Worm (Caenorhabditis elegans): ENCODE data around the gene C16A11.2.

C16A11.2 gene

DNA sequence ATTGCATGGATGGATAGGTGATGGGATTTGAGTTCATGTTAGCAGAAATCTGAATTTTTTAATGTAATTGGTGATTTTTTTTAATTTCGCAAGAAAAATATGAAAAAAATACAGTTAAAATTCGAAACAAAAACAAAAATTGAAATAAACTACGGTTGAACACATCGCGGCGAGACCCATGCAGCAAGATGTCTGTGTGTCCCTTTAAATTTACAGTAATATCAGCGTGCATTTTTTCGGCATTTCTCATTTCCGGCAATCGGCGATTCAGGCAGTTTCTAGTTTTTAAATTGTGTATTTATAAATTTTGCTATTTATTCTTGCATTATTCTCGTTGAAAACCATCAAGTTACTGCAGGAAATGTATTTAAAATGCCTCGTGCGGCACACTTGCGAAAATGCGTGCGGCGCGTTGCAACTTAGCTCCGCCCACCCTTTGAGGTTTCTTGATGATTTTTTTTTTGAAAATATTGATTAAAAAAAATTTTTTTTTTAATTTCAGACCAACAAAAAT, at the start of gene C16A11.2, which contains the start of gene fbxc-44:
Gene C16A11.2 (plus strand): TSS at position 503 of the 514 bp plus-strand sequence.
Gene fbxc-44 (minus strand): TSS at position 51 of the 514 bp plus-strand sequence.
- TF ChIP-seq unc-62 (GFP tag; optimal IDR thresholded peaks at IDR 0.05): no peak

ce11 chrII:4194127-4194526, 43.9 kb upstream of the C16A11.2 start, which contains the start of gene mth-2:
Gene mth-2, minus strand, starts transcription at chrII:4194314.
- TF ChIP-seq unc-62 (GFP tag; optimal IDR thresholded peaks at IDR 0.05): no peak

DNA sequence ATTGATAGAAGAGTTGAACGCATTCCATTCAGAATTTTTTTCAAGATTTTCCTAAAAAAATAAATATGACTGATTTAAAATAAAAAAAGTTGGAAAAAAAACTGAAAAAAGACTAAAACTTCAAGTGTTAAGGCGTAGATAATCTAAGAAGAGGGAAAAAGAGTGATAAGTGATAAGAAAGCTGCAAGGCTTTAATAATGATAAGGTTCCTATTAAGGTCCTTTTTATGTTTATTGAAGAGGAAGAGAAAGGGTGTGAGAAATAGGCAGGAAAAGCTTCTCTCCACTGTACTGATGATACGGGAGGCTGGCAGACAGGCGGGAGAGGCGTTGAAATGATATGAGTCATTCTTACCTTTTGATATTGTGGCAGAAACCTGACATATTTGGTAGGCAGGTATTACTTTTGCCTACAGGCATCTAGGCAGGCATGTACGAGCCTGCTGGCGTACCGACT, 34.2 kb upstream of the C16A11.2 start, which contains the start of gene mth-1:
Gene mth-1 (minus strand): TSS at position 51 of the 456 bp plus-strand sequence.
- no peak for TF ChIP-seq unc-62 (GFP tag; optimal IDR thresholded peaks at IDR 0.05)

- no peak for TF ChIP-seq unc-62 (GFP tag; optimal IDR thresholded peaks at IDR 0.05)
These were observed 28.8 kb upstream of the C16A11.2 start, which contains the start of gene F31D5.6 for ce11 chrII:4209071-4209747. Gene F31D5.6, plus strand, starts transcription at chrII:4209697.

DNA sequence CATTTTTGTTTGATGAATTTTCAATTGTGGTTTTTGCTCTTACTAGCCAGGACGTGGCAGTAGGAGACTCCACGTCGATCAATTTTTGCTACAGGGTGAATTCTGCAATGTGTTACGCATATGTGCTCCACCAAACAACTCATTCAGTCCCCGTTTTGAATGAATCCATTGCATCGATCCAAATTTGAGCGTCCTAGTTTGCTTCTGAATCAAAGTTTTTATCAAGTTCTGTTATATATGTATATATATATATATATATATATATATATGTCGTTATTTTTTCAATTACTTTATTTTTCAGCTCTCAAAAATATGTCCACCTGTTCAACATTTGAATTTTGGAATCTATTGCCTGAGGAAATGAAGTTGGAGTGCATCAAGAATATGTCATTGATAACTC, 26.9 kb upstream of the C16A11.2 start, which contains the start of gene F31D5.7:
Gene F31D5.7 (plus strand): TSS at position 301 of the 400 bp plus-strand sequence.
- no peak for TF ChIP-seq unc-62 (GFP tag; optimal IDR thresholded peaks at IDR 0.05)

ce11 chrII:4215318-4215717, 22.7 kb upstream of the C16A11.2 start, which contains the start of gene F31D5.2:
Gene F31D5.2, plus strand, starts transcription at chrII:4215618.
- TF ChIP-seq unc-62 (GFP tag; optimal IDR thresholded peaks at IDR 0.05): no peak

DNA sequence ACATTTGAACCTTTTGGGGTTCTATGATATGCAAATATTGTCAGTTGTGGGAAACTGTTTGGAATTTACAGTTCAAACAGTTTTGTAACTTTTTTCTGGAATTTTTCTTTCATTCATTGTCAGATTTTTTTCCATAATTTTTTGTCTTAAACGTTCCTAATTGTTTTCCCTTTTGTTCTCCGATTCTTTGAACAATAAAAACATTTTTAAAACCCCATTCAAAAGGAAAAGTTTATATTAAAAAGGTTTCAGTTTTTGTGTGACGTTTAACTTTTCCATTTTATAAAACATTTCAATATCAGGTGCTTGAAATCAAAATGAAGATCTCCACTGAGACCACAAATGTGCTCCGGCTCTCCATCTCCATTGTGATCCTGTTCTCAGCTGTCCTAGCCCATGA, 18.9 kb upstream of the C16A11.2 start, which contains the start of gene F31D5.1:
Gene F31D5.1 (plus strand): TSS at position 301 of the 400 bp plus-strand sequence.
- no peak for TF ChIP-seq unc-62 (GFP tag; optimal IDR thresholded peaks at IDR 0.05)

- no peak for TF ChIP-seq unc-62 (GFP tag; optimal IDR thresholded peaks at IDR 0.05)
These were observed 15.5 kb upstream of the C16A11.2 start for ce11 chrII:4222469-4222868.

ce11 chrII:4222983-4223382, 15.0 kb upstream of the C16A11.2 start, which contains the start of gene C16A11.5:
Gene C16A11.5, plus strand, starts transcription at chrII:4223305.
- no peak for TF ChIP-seq unc-62 (GFP tag; optimal IDR thresholded peaks at IDR 0.05)

ce11 chrII:4226598-4227096, 11.4 kb upstream of the C16A11.2 start, which contains the start of gene C16A11.4:
Gene C16A11.4, plus strand, starts transcription at chrII:4227046.
- TF ChIP-seq unc-62 (GFP tag; optimal IDR thresholded peaks at IDR 0.05): no peak

ce11 chrII:4228112-4228770, 9.8 kb upstream of the C16A11.2 start:
- TF ChIP-seq unc-62 (GFP tag; optimal IDR thresholded peaks at IDR 0.05): no peak

ce11 chrII:4229106-4229708, 8.8 kb upstream of the C16A11.2 start, which contains the start of gene C16A11.3:
Gene C16A11.3, plus strand, starts transcription at chrII:4229545.
- TF ChIP-seq unc-62 (GFP tag; optimal IDR thresholded peaks at IDR 0.05): no peak

DNA sequence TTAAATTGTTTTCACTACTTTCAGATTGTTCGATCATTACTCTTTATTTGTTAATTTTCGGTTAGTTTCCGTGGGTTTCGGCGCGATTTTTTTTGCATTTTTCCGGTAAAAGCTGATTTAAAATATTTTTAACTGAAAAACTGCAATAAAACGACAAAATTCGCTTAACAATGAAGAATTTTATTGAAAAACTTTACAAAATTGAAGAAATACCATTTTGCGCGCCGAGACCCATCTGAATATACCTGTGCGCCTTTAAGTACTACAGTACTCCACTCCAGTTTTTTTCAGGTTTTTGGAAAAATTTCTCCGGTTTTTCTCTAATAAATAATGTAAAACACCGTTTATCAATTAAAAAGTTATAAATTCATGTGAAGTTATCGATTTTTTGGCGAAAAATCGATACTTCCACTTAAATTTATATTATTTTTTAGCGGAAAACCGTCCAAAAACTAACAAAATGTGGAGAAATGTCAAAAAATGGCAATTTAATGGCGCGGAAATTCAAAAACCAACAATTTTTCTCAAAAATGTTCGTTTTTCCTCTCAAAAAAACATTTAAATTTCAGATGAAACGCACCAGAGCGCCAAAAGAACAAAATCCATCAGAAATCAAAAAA, 7.1 kb upstream of the C16A11.2 start, which contains the start of gene C16A11.10:
Gene C16A11.10 (plus strand): TSS at position 570 of the 620 bp plus-strand sequence.
- TF ChIP-seq unc-62 (GFP tag; optimal IDR thresholded peaks at IDR 0.05): no peak

ce11 chrII:4235959-4236358, 2.0 kb upstream of the C16A11.2 start, which contains the start of gene fbxc-43:
Gene fbxc-43, minus strand, starts transcription at chrII:4235996.
- no peak for TF ChIP-seq unc-62 (GFP tag; optimal IDR thresholded peaks at IDR 0.05)

ce11 chrII:4238963-4239362, 960 bp downstream of the C16A11.2 start:
- no peak for TF ChIP-seq unc-62 (GFP tag; optimal IDR thresholded peaks at IDR 0.05)
